Worm (Caenorhabditis elegans): ENCODE measurements around the gene ZK896.4.

- no peak for TF ChIP-seq nhr-11 (tag; optimal IDR thresholded peaks at IDR 0.05)
- no peak for TF ChIP-seq nhr-25 (tag; optimal IDR thresholded peaks at IDR 0.05; ENCODE audit: borderline replicate concordance, insufficient read depth)
- no peak for TF ChIP-seq ama-1 (optimal IDR thresholded peaks at IDR 0.05)
- TF ChIP-seq lin-39 (tag; optimal IDR thresholded peaks at IDR 0.05): no peak
These were observed 27.8 kb downstream of the ZK896.4 start, which contains the start of gene nstp-5 for ce11 chrIV:12855248-12855647.
